Fruit fly (Drosophila melanogaster): Measurements from ENCODE around the gene CG3982.
A peak's percentile ranks its signal among the peaks of the same experiment; 100 is the strongest.

Gene CG3982

DNA sequence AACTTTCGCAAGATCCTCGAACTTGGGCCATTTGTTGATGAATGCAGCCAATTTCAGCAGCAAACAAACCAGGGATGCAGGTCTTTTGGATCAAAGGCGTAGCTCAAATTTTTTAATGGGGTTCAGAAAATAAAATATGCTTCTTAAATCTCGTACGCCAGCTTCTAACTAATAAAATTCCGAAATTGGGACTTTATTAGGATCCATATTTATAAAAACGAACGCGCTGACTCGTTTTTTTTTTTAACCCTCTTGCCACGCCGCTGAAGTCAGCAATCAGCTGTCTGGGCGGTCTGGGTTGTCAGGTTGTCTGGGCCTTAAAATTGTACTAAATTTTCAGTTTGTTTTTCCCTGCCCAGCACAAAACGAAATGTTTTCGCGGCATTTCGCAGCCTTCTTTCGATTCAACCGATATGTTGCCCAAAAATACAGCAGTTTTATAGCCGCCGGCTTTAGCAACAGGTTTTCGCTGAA lies 40.5 kb upstream of the CG3982 start, which contains the start of gene CG3437 (continued):
- TF ChIP-seq Jarid2 (GFP tag; optimal IDR thresholded peaks at IDR 0.05) (peak; percentile 99), CG32772 (GFP tag; IDR thresholded peaks at IDR 0.05) (peak; percentile 100), Rfx (GFP tag; IDR thresholded peaks at IDR 0.05) (peak; percentile 100), Dad (GFP tag; optimal IDR thresholded peaks at IDR 0.05) (peak; percentile 99), CG5953 (GFP tag; IDR thresholded peaks at IDR 0.05) (peak; percentile 98), Aef1 (GFP tag; IDR thresholded peaks at IDR 0.05) (peak; percentile 99), klu (GFP tag; IDR thresholded peaks at IDR 0.05) (peak; percentile 98), CG3163 (GFP tag; optimal IDR thresholded peaks at IDR 0.05) (peak; percentile 91), MBD-R2 (GFP tag; IDR thresholded peaks at IDR 0.05) (peak; percentile 99), CG34376 (GFP tag; optimal IDR thresholded peaks at IDR 0.05) (peak; percentile 99), emc (GFP tag; optimal IDR thresholded peaks at IDR 0.05) (peak; percentile 97), D19A (tag; optimal IDR thresholded peaks at IDR 0.05) (peak; percentile 85), CG8089 (GFP tag; optimal IDR thresholded peaks at IDR 0.05) (peak; percentile 97), Rx (GFP tag; IDR thresholded peaks at IDR 0.05) (peak; percentile 100), Side (GFP tag; optimal IDR thresholded peaks at IDR 0.05) (peak; percentile 99), vvl (GFP tag; IDR thresholded peaks at IDR 0.05) (peak; percentile 100), zfh2 (GFP tag; optimal IDR thresholded peaks at IDR 0.05) (peak; percentile 99), pzg (GFP tag; optimal IDR thresholded peaks at IDR 0.05) (peak; percentile 53), CG6689 (GFP tag; IDR thresholded peaks at IDR 0.05) (peak; percentile 99), bowl (GFP tag; IDR thresholded peaks at IDR 0.05) (peak; percentile 98), CG15696 (tag; optimal IDR thresholded peaks at IDR 0.05) (peak; percentile 98), NC2α (GFP tag; optimal IDR thresholded peaks at IDR 0.05) (peak; percentile 97), Trl (optimal IDR thresholded peaks at IDR 0.05) (no peak), Trl (GFP tag; optimal IDR thresholded peaks at IDR 0.05) (peak; percentile 99), onecut (GFP tag; IDR thresholded peaks at IDR 0.05) (peak; percentile 98), trem (tag; optimal IDR thresholded peaks at IDR 0.05) (peak; percentile 84), CG8924 (tag; optimal IDR thresholded peaks at IDR 0.05) (peak; percentile 96), Max (GFP tag; optimal IDR thresholded peaks at IDR 0.05) (peak; percentile 97), zf30C (GFP tag; optimal IDR thresholded peaks at IDR 0.05) (peak; percentile 40), dimm (GFP tag; IDR thresholded peaks at IDR 0.05) (peak; percentile 98), CG10543 (GFP tag; optimal IDR thresholded peaks at IDR 0.05) (peak; percentile 97), D (optimal IDR thresholded peaks at IDR 0.05) (no peak), D (GFP tag; optimal IDR thresholded peaks at IDR 0.05) (peak; percentile 98), CG15269 (tag; optimal IDR thresholded peaks at IDR 0.05) (peak; percentile 99), CG12236 (GFP tag; optimal IDR thresholded peaks at IDR 0.05) (peak; percentile 97), knrl (GFP tag; IDR thresholded peaks at IDR 0.05; ENCODE audit: partially characterized antibody) (peak; percentile 40; the same call in 1 of the 3 replicates), ab (GFP tag; optimal IDR thresholded peaks at IDR 0.05) (peak; percentile 97), CG16779 (GFP tag; IDR thresholded peaks at IDR 0.05) (peak; percentile 99), CG6272 (GFP tag; IDR thresholded peaks at IDR 0.05) (peak; percentile 99), nom (GFP tag; optimal IDR thresholded peaks at IDR 0.05) (peak; percentile 99), Scr (GFP tag; IDR thresholded peaks at IDR 0.05; ENCODE audit: partially characterized antibody) (peak; percentile 29; the same call in 1 of the 2 replicates), CG15514 (GFP tag; optimal IDR thresholded peaks at IDR 0.05) (peak; percentile 95), Nf-YC (tag; optimal IDR thresholded peaks at IDR 0.05) (peak; percentile 83), dmrt11E (tag; optimal IDR thresholded peaks at IDR 0.05) (peak; percentile 97), CG9817 (tag; optimal IDR thresholded peaks at IDR 0.05) (peak; percentile 99), Tbp (GFP tag; optimal IDR thresholded peaks at IDR 0.05) (no peak), CG16813 (GFP tag; IDR thresholded peaks at IDR 0.05; ENCODE audit: partially characterized antibody) (0 out of 3 replicates have a peak, but pooled peaks have one; percentile 38), CG13296 (GFP tag; optimal IDR thresholded peaks at IDR 0.05) (peak; percentile 99), amos (GFP tag; IDR thresholded peaks at IDR 0.05; ENCODE audit: partially characterized antibody) (peak; percentile 44; the same call in 1 of the 2 replicates), CG14441 (GFP tag; IDR thresholded peaks at IDR 0.05) (peak; percentile 100), Dll (GFP tag; IDR thresholded peaks at IDR 0.05; ENCODE audit: partially characterized antibody) (peak; percentile 61; the same call in 3 of the 4 replicates)

Data from whole organism, embryonic.